Fruit fly (Drosophila melanogaster) Kc167 (cell line): ENCODE data around the gene Pkd2.

Experiments
- Myc ChIP-seq: fragments of >200 bp; optimal IDR thresholded peaks from 2 replicates; lab custom pipeline; 2017; ENCODE audit warnings: missing external identifiers
- h ChIP-seq: fragments of >200 bp; optimal IDR thresholded peaks from 3 replicates; lab custom pipeline; 2018; ENCODE audit warnings: missing external identifiers
- insv ChIP-seq: fragments of >200 bp; optimal IDR thresholded peaks from 3 replicates; lab custom pipeline; 2018; ENCODE audit warnings: missing external identifiers
- psq ChIP-seq: fragments of >200 bp; optimal IDR thresholded peaks from 2 replicates; lab custom pipeline; 2017; ENCODE audit warnings: missing external identifiers

- TF ChIP-seq Myc (lab: Kevin White, UChicago): no peak
- no peak for TF ChIP-seq insv (lab: Kevin White, UChicago)
- TF ChIP-seq h (lab: Kevin White, UChicago): no peak
- no peak for TF ChIP-seq psq (lab: Kevin White, UChicago)
Observed at dm6 chr2L:12392406-12392805, 5.7 kb upstream of the Pkd2 start.
